Fruit fly (Drosophila melanogaster): Measurements from ENCODE around the gene CG16888.

Gene CG16888

dm6 chr2L:13811323-13811722 lies 1.7 kb downstream of the CG16888 start, which contains the start of the genes Adat1 and CG16865 (continued):
- TF ChIP-seq Hr78 (GFP tag; optimal IDR thresholded peaks at IDR 0.05) (no peak), CG7928 (GFP tag; optimal IDR thresholded peaks at IDR 0.05) (no peak), Dbx (GFP tag; IDR thresholded peaks at IDR 0.05) (no peak), en (GFP tag; optimal IDR thresholded peaks at IDR 0.05) (no peak), hkb (optimal IDR thresholded peaks at IDR 0.05) (no peak), hkb (GFP tag; IDR thresholded peaks at IDR 0.05) (no peak), lola (GFP tag; optimal IDR thresholded peaks at IDR 0.05) (no peak), Mad (GFP tag; optimal IDR thresholded peaks at IDR 0.05) (no peak), repo (GFP tag; optimal IDR thresholded peaks at IDR 0.05) (no peak), ewg (GFP tag; optimal IDR thresholded peaks at IDR 0.05) (no peak), CG17829 (tag; optimal IDR thresholded peaks at IDR 0.05) (peak; percentile 5), Med (GFP tag) (peak; percentile 67), CG14667 (GFP tag; IDR thresholded peaks at IDR 0.05) (no peak), CoRest (tag; optimal IDR thresholded peaks at IDR 0.05) (no peak), CG14014 (GFP tag; IDR thresholded peaks at IDR 0.05) (no peak), so (GFP tag; IDR thresholded peaks at IDR 0.05) (no peak), CG6683 (GFP tag; optimal IDR thresholded peaks at IDR 0.05) (no peak), Myb (GFP tag; optimal IDR thresholded peaks at IDR 0.05) (peak; percentile 26), CG2116 (GFP tag; optimal IDR thresholded peaks at IDR 0.05) (peak; percentile 59), maf-S (GFP tag; optimal IDR thresholded peaks at IDR 0.05) (no peak), Drgx (GFP tag; IDR thresholded peaks at IDR 0.05) (no peak), CrebB (tag; optimal IDR thresholded peaks at IDR 0.05) (no peak), BEAF-32 (GFP tag; optimal IDR thresholded peaks at IDR 0.05) (peak; percentile 53), CG1792 (GFP tag; optimal IDR thresholded peaks at IDR 0.05) (no peak), CG4328 (GFP tag; optimal IDR thresholded peaks at IDR 0.05) (no peak), chm (GFP tag; IDR thresholded peaks at IDR 0.05) (no peak), Bteb2 (GFP tag; optimal IDR thresholded peaks at IDR 0.05) (no peak), CG7745 (tag; optimal IDR thresholded peaks at IDR 0.05) (no peak), fd96Cb (tag; optimal IDR thresholded peaks at IDR 0.05) (no peak), CG12659 (GFP tag; optimal IDR thresholded peaks at IDR 0.05) (peak; percentile 47), caup (GFP tag; optimal IDR thresholded peaks at IDR 0.05; ENCODE audit: severe bottlenecking) (no peak), Max (GFP tag; optimal IDR thresholded peaks at IDR 0.05) (no peak), Optix (GFP tag; IDR thresholded peaks at IDR 0.05) (no peak), Ssrp (tag; optimal IDR thresholded peaks at IDR 0.05) (no peak), CG12104 (GFP tag; optimal IDR thresholded peaks at IDR 0.05) (no peak), gfzf (GFP tag; optimal IDR thresholded peaks at IDR 0.05) (peak; percentile 76), kay (GFP tag; optimal IDR thresholded peaks at IDR 0.05) (no peak), CG3995 (GFP tag; optimal IDR thresholded peaks at IDR 0.05) (no peak), sqz (GFP tag; optimal IDR thresholded peaks at IDR 0.05) (no peak), stwl (tag; optimal IDR thresholded peaks at IDR 0.05) (peak; percentile 87), Asciz (GFP tag; optimal IDR thresholded peaks at IDR 0.05) (no peak), Dfd (GFP tag; optimal IDR thresholded peaks at IDR 0.05) (no peak), sd (tag; optimal IDR thresholded peaks at IDR 0.05) (no peak), BtbVII (GFP tag; optimal IDR thresholded peaks at IDR 0.05) (no peak), grau (tag; optimal IDR thresholded peaks at IDR 0.05) (no peak), CG15073 (GFP tag; optimal IDR thresholded peaks at IDR 0.05) (no peak), psq (GFP tag; optimal IDR thresholded peaks at IDR 0.05) (no peak), slbo (GFP tag; IDR thresholded peaks at IDR 0.05) (no peak), HLH54F (GFP tag; optimal IDR thresholded peaks at IDR 0.05) (no peak), cwo (GFP tag; optimal IDR thresholded peaks at IDR 0.05) (no peak), Xbp1 (GFP tag; optimal IDR thresholded peaks at IDR 0.05) (no peak)

All from whole organism, embryonic.